Fruit fly (Drosophila melanogaster) whole organism, embryonic: Measurements from ENCODE around the gene WASp.

Experiments used
- Awh ChIP-seq: fragments of 200-800 bp; sonication (Bioruptor generic); IDR thresholded peaks from 2 replicates; pipeline ENCODE4, ENCODE4 v1.3.6; 2022; ENCODE audit warnings: missing biosample characterization, missing genetic modification characterization
- CG12236 ChIP-seq: fragments of 200-800 bp; sonication (Bioruptor generic); optimal IDR thresholded peaks from 2 replicates; lab custom pipeline; 2016; ENCODE audit warnings: missing biosample characterization, missing genetic modification characterization
- CG13287 ChIP-seq: fragments of 200-800 bp; sonication (Bioruptor generic); IDR thresholded peaks from 2 replicates; pipeline ENCODE4 v1.3.6; 2022; ENCODE audit warnings: missing biosample characterization, missing genetic modification characterization; ENCODE audit not compliant: partially characterized antibody
- CG14014 ChIP-seq: fragments of 200-800 bp; sonication (Bioruptor generic); IDR thresholded peaks from 2 replicates; pipeline ENCODE4 v1.3.6; 2022; ENCODE audit warnings: missing biosample characterization, missing genetic modification characterization
- CG14667 ChIP-seq: fragments of 200-800 bp; sonication (Bioruptor generic); IDR thresholded peaks from 2 replicates; pipeline ENCODE4 v1.3.6; 2022; ENCODE audit warnings: missing biosample characterization, missing genetic modification characterization
- CG15011 ChIP-seq: fragments of 200-800 bp; sonication (Bioruptor generic); optimal IDR thresholded peaks from 3 replicates; lab custom pipeline; 2018; ENCODE audit warnings: missing biosample characterization, mild to moderate bottlenecking, missing genetic modification characterization
- CG16813 ChIP-seq: fragments of 200-800 bp; sonication (Bioruptor generic); IDR thresholded peaks from 3 replicates; pipeline ENCODE4 v1.3.6; 2022; ENCODE audit warnings: missing biosample characterization, missing genetic modification characterization; ENCODE audit not compliant: partially characterized antibody
- CG17328 ChIP-seq: fragments of 200-800 bp; sonication (Bioruptor generic); IDR thresholded peaks from 2 replicates; pipeline ENCODE4 v1.3.6; 2022; ENCODE audit warnings: missing biosample characterization, missing genetic modification characterization
- CG2129 ChIP-seq: fragments of 200-800 bp; sonication (Bioruptor generic); IDR thresholded peaks from 2 replicates; pipeline ENCODE4 v1.3.6; 2022; ENCODE audit warnings: missing biosample characterization, missing genetic modification characterization; ENCODE audit not compliant: partially characterized antibody
- CG2712 ChIP-seq: fragments of 200-800 bp; optimal IDR thresholded peaks from 3 replicates; lab custom pipeline; 2019; ENCODE audit warnings: missing biosample characterization, mild to moderate bottlenecking, missing genetic modification characterization, moderate library complexity
- CG2875 ChIP-seq: fragments of 200-800 bp; sonication (Bioruptor generic); optimal IDR thresholded peaks from 2 replicates; lab custom pipeline; 2017; ENCODE audit warnings: missing biosample characterization, mild to moderate bottlenecking, missing genetic modification characterization, missing genetic modification reagents
- CG30020 ChIP-seq: fragments of 200-800 bp; optimal IDR thresholded peaks from 2 replicates; lab custom pipeline; 2019; ENCODE audit warnings: missing biosample characterization, mild to moderate bottlenecking, missing genetic modification characterization, moderate library complexity
- CG3065 ChIP-seq: fragments of 200-800 bp; sonication (Bioruptor generic); optimal IDR thresholded peaks from 2 replicates; lab custom pipeline; 2016; ENCODE audit warnings: missing biosample characterization, missing genetic modification characterization
- CG3847 ChIP-seq: fragments of 200-800 bp; sonication (Bioruptor generic); IDR thresholded peaks from 2 replicates; pipeline ENCODE4 v1.3.6; 2022; ENCODE audit warnings: missing biosample characterization, missing genetic modification characterization
- CG43689 ChIP-seq: fragments of 200-800 bp; sonication (Bioruptor generic); IDR thresholded peaks from 2 replicates; pipeline ENCODE4 v1.3.6; 2022; ENCODE audit warnings: missing biosample characterization, missing genetic modification characterization
- CG4854 ChIP-seq: fragments of 200-800 bp; sonication (Bioruptor generic); optimal IDR thresholded peaks from 2 replicates; lab custom pipeline; 2016; ENCODE audit warnings: missing biosample characterization, missing genetic modification characterization, inconsistent platforms
- CG8359 ChIP-seq: fragments of 200-800 bp; sonication (Bioruptor generic); optimal IDR thresholded peaks from 2 replicates; lab custom pipeline; 2017; ENCODE audit warnings: missing biosample characterization, mild to moderate bottlenecking, missing genetic modification characterization, borderline replicate concordance
- CG8478 ChIP-seq: fragments of >200 bp; optimal IDR thresholded peaks from 2 replicates; lab custom pipeline; 2018
- CTCF ChIP-seq: fragments of 200-800 bp; sonication (Bioruptor generic); optimal IDR thresholded peaks from 2 replicates; lab custom pipeline; 2017; ENCODE audit warnings: missing biosample characterization, mild to moderate bottlenecking, missing genetic modification characterization, moderate library complexity
- Chrac-16 ChIP-seq: fragments of 200-800 bp; sonication (Bioruptor generic); optimal IDR thresholded peaks from 3 replicates; lab custom pipeline; 2016; ENCODE audit warnings: missing biosample characterization, missing genetic modification characterization
- CoRest ChIP-seq: fragments of 200-800 bp; sonication (Bioruptor generic); optimal IDR thresholded peaks from 3 replicates; lab custom pipeline; 2018; ENCODE audit warnings: missing biosample characterization, mild to moderate bottlenecking, missing genetic modification characterization, moderate library complexity
- Dad ChIP-seq: fragments of 200-800 bp; sonication (Bioruptor generic); optimal IDR thresholded peaks from 3 replicates; lab custom pipeline; 2016; ENCODE audit warnings: missing biosample characterization, missing genetic modification characterization
- Dek ChIP-seq: fragments of 200-800 bp; sonication (Bioruptor generic); optimal IDR thresholded peaks from 3 replicates; lab custom pipeline; 2019; ENCODE audit warnings: missing biosample characterization, mild to moderate bottlenecking, missing genetic modification characterization, moderate library complexity
- Dp ChIP-seq: fragments of 200-800 bp; sonication (Bioruptor generic); optimal IDR thresholded peaks from 2 replicates; lab custom pipeline; 2018; ENCODE audit warnings: missing biosample characterization, mild to moderate bottlenecking, missing genetic modification characterization, moderate library complexity
- Fer1 ChIP-seq: fragments of 200-800 bp; sonication (Bioruptor generic); optimal IDR thresholded peaks from 2 replicates; lab custom pipeline; 2017; ENCODE audit warnings: missing biosample characterization, mild to moderate bottlenecking, missing genetic modification characterization
- HLHmδ ChIP-seq: fragments of 200-800 bp; sonication (Bioruptor generic); optimal IDR thresholded peaks from 2 replicates; lab custom pipeline; 2018; ENCODE audit warnings: missing biosample characterization, mild to moderate bottlenecking, missing genetic modification characterization, moderate library complexity
- HmgD ChIP-seq: fragments of 200-800 bp; sonication (Bioruptor generic); optimal IDR thresholded peaks from 3 replicates; lab custom pipeline; 2016; ENCODE audit warnings: missing biosample characterization, missing genetic modification characterization
- HmgZ ChIP-seq: fragments of 200-800 bp; sonication (Bioruptor generic); optimal IDR thresholded peaks from 2 replicates; lab custom pipeline; 2018; ENCODE audit warnings: missing biosample characterization, mild to moderate bottlenecking, missing genetic modification characterization
- Hmx ChIP-seq: fragments of 200-800 bp; sonication (Bioruptor generic); optimal IDR thresholded peaks from 2 replicates; lab custom pipeline; 2016; ENCODE audit warnings: missing biosample characterization, missing genetic modification characterization
- Hr78 ChIP-seq, 2 experiments: fragments of 200-800 bp in 1 of 2; fragments of >200 bp in 1 of 2; sonication (Bioruptor generic) in 1 of 2; optimal IDR thresholded peaks; 2 replicates each; lab custom pipeline; 2017 to 2019; ENCODE audit warnings: missing biosample characterization in 2 of 2, missing genetic modification characterization in 2 of 2, mild to moderate bottlenecking in 1 of 2, moderate library complexity in 1 of 2
- NC2α ChIP-seq: fragments of 200-800 bp; sonication (Bioruptor generic); optimal IDR thresholded peaks from 2 replicates; lab custom pipeline; 2016; ENCODE audit warnings: missing biosample characterization, missing genetic modification characterization
- Nf-YB ChIP-seq: fragments of 200-800 bp; sonication (Bioruptor generic); optimal IDR thresholded peaks from 3 replicates; lab custom pipeline; 2019; ENCODE audit warnings: missing biosample characterization, mild to moderate bottlenecking, missing genetic modification characterization, moderate library complexity
- Xbp1 ChIP-seq: fragments of 200-800 bp; sonication (Bioruptor generic); optimal IDR thresholded peaks from 3 replicates; lab custom pipeline; 2016; ENCODE audit warnings: missing biosample characterization, mild to moderate bottlenecking, missing genetic modification characterization
- gem ChIP-seq: fragments of 200-800 bp; sonication (Bioruptor generic); optimal IDR thresholded peaks from 2 replicates; lab custom pipeline; 2019; ENCODE audit warnings: missing biosample characterization, mild to moderate bottlenecking, missing genetic modification characterization, moderate library complexity
- grn ChIP-seq: fragments of 200-800 bp; sonication (Bioruptor generic); optimal IDR thresholded peaks from 3 replicates; lab custom pipeline; 2017; ENCODE audit warnings: missing biosample characterization, missing genetic modification characterization
- insv ChIP-seq, 2 experiments: fragments of 200-800 bp; sonication (Bioruptor generic); optimal IDR thresholded peaks; 3 replicates each; lab custom pipeline; 2016 to 2018; ENCODE audit warnings: missing biosample characterization in 2 of 2, missing genetic modification characterization in 2 of 2
- kah ChIP-seq: fragments of 200-800 bp; sonication (Bioruptor generic); optimal IDR thresholded peaks from 2 replicates; lab custom pipeline; 2018; ENCODE audit warnings: missing biosample characterization, mild to moderate bottlenecking, missing genetic modification characterization
- knrl ChIP-seq: fragments of 200-800 bp; sonication (Bioruptor generic); IDR thresholded peaks from 3 replicates; pipeline ENCODE4 v1.3.6; 2022; ENCODE audit warnings: missing biosample characterization, missing genetic modification characterization; ENCODE audit not compliant: partially characterized antibody
- lab ChIP-seq: fragments of 200-800 bp; sonication (Bioruptor generic); optimal IDR thresholded peaks from 3 replicates; lab custom pipeline; 2017; ENCODE audit warnings: missing biosample characterization, missing genetic modification characterization, mild to moderate bottlenecking, moderate library complexity, missing genetic modification reagents
- lola ChIP-seq, 3 experiments: fragments of >200 bp in 2 of 3; fragments of 200-800 bp in 1 of 3; sonication (Bioruptor generic) in 1 of 3; optimal IDR thresholded peaks; 2 replicates each; lab custom pipeline; 2017 to 2019; ENCODE audit warnings: missing biosample characterization in 3 of 3, missing genetic modification characterization in 3 of 3, mild to moderate bottlenecking in 1 of 3, moderate library complexity in 1 of 3
- lov ChIP-seq, 2 experiments: fragments of 200-800 bp in 1 of 2; fragments of >200 bp in 1 of 2; sonication (Bioruptor generic) in 1 of 2; IDR thresholded peaks in 1 of 2; optimal IDR thresholded peaks in 1 of 2; 2 replicates in 1 of 2; 3 replicates in 1 of 2; pipeline versions ENCODE4 v1.3.6 to Lab custom; 2017 to 2022; ENCODE audit warnings: missing biosample characterization in 1 of 2, missing genetic modification characterization in 1 of 2
- mirr ChIP-seq: fragments of 200-800 bp; sonication (Bioruptor generic); optimal IDR thresholded peaks from 3 replicates; lab custom pipeline; 2018; ENCODE audit warnings: missing biosample characterization, mild to moderate bottlenecking, missing genetic modification characterization
- nerfin-2 ChIP-seq: fragments of 200-800 bp; sonication (Bioruptor generic); IDR thresholded peaks from 2 replicates; pipeline ENCODE4 v1.3.6; 2022; ENCODE audit warnings: missing biosample characterization, missing genetic modification characterization; ENCODE audit not compliant: partially characterized antibody
- onecut ChIP-seq: fragments of 200-800 bp; sonication (Bioruptor generic); IDR thresholded peaks from 2 replicates; pipeline ENCODE4 v1.3.6; 2022; ENCODE audit warnings: missing biosample characterization, missing genetic modification characterization
- pho ChIP-seq: fragments of 200-800 bp; sonication (Bioruptor generic); optimal IDR thresholded peaks from 2 replicates; lab custom pipeline; 2016; ENCODE audit warnings: missing biosample characterization, missing genetic modification characterization
- pita ChIP-seq: fragments of 200-800 bp; sonication (Bioruptor generic); optimal IDR thresholded peaks from 2 replicates; lab custom pipeline; 2017; ENCODE audit warnings: missing biosample characterization, mild to moderate bottlenecking, missing genetic modification characterization
- psq ChIP-seq: fragments of 200-800 bp; sonication (Bioruptor generic); optimal IDR thresholded peaks from 2 replicates; lab custom pipeline; 2017; ENCODE audit warnings: missing biosample characterization, missing genetic modification characterization
- sima ChIP-seq: fragments of 200-800 bp; sonication (Bioruptor generic); optimal IDR thresholded peaks from 2 replicates; lab custom pipeline; 2016; ENCODE audit warnings: missing biosample characterization, missing genetic modification characterization
- z ChIP-seq: fragments of 200-800 bp; sonication (Bioruptor generic); IDR thresholded peaks from 3 replicates; pipeline ENCODE4 v1.3.6; 2022; ENCODE audit warnings: missing biosample characterization, missing genetic modification characterization

WASp gene

DNA sequence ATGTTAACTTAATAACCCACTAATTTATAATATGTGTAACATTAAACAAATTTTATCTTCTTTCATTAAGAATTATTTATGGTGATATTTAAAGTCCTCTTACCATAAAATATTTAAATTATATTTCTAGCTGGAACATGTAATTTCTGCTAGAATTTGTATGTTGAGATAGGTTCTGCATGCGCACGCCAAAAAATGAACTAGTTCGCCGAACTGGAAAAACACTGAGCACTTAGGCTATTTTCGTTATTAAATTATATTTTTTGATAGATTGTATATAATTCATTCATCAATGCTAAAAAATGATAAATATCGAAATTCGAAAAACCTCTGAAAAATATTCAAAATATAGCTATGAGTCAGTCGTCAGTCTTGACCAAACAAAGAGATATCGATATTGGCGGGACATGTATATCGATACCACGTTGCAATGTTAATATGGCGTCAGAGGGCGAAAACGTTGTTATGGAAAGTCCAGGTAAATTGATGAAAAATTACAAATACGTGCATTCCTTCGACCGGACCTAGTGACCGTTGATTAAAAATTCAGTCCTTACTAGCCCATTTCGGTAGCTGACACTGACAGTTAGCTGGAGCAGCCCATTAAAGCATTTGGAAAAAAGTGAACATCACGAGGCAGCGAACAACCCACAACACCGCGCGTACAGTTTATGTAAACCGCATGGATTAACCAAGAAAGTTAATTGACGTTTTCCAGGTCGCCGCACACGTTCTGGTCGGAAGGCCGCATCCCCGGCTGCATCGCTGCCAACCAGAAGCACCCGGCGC is 20.0 kb downstream of the WASp start, which contains the start of gene Prp39 (continued):
- TF ChIP-seq CG16813 (peak; percentile 73), knrl (GFP tag; lab: Robert Waterston, UW) (peak; percentile 78), CG2129 (peak; percentile 60), CG8359 (no peak), pita (GFP tag; lab: Kevin White, UChicago) (no peak), Chrac-16 (GFP tag; lab: Kevin White, UChicago) (peak; percentile 23), gem (no peak), CG3847 (GFP tag; lab: Robert Waterston, UW) (peak; percentile 28; the same call in 1 of the 2 replicates), Dad (GFP tag; lab: Kevin White, UChicago) (no peak), Hr78 (GFP tag; optimal IDR thresholded peaks at IDR 0.05; lab: Kevin White, UChicago) (no peak), Fer1 (no peak), Dp (GFP tag; lab: Kevin White, UChicago) (peak; percentile 23), Hmx (GFP tag; lab: Kevin White, UChicago) (no peak), kah (GFP tag; lab: Kevin White, UChicago) (no peak), pho (GFP tag; lab: Kevin White, UChicago) (no peak), CG14667 (peak; percentile 38), nerfin-2 (GFP tag; lab: Robert Waterston, UW) (peak; percentile 32), CG2875 (GFP tag; lab: Kevin White, UChicago) (no peak), CG14014 (GFP tag; lab: Robert Waterston, UW) (peak; percentile 46; the same call in 1 of the 2 replicates), grn (no peak), CG4854 (GFP tag; lab: Kevin White, UChicago) (no peak), CG30020 (peak; percentile 10), CoRest (tag; lab: Kevin White, UChicago) (peak; percentile 32), CG13287 (GFP tag; lab: Robert Waterston, UW) (peak; percentile 86), lab (GFP tag; lab: Kevin White, UChicago) (no peak), HmgZ (tag; lab: Kevin White, UChicago) (peak; percentile 24), CG17328 (GFP tag; lab: Robert Waterston, UW) (peak; percentile 38; the same call in 1 of the 2 replicates), CG2712 (tag; lab: Kevin White, UChicago) (peak; percentile 33), Xbp1 (peak; percentile 41), lov (optimal IDR thresholded peaks at IDR 0.05; lab: Kevin White, UChicago) (no peak), lov (GFP tag; IDR thresholded peaks at IDR 0.05; lab: Robert Waterston, UW) (no peak), Awh (GFP tag; lab: Robert Waterston, UW) (no peak), onecut (GFP tag; lab: Robert Waterston, UW) (no peak), CG43689 (GFP tag; lab: Robert Waterston, UW) (no peak), Dek (no peak), insv (GFP tag; optimal IDR thresholded peaks at IDR 0.05; lab: Kevin White, UChicago) (no peak), lola (GFP tag; optimal IDR thresholded peaks at IDR 0.05; lab: Kevin White, UChicago) (no peak), CG15011 (GFP tag; lab: Kevin White, UChicago) (no peak), HLHmδ (GFP tag; lab: Kevin White, UChicago) (no peak), CG8478 (lab: Kevin White, UChicago) (no peak), Nf-YB (no peak), CG12236 (no peak), CG3065 (GFP tag; lab: Kevin White, UChicago) (no peak), z (no peak), mirr (no peak), CTCF (GFP tag; lab: Kevin White, UChicago) (no peak), NC2α (GFP tag; lab: Kevin White, UChicago) (no peak), psq (GFP tag; lab: Kevin White, UChicago) (no peak), sima (GFP tag; lab: Kevin White, UChicago) (no peak), HmgD (GFP tag; lab: Kevin White, UChicago) (no peak)
